Fruit fly (Drosophila melanogaster) whole organism, pupa: Measurements from ENCODE around the gene CG11151.

Experiments used
- CG10348 ChIP-seq: fragments of 200-800 bp; sonication (Bioruptor generic); IDR thresholded peaks from 2 replicates; pipeline ENCODE4 v1.3.6; 2022; ENCODE audit warnings: missing biosample characterization, missing genetic modification characterization
- CG12605 ChIP-seq: fragments of 200-800 bp; sonication (Bioruptor generic); IDR thresholded peaks from 2 replicates; pipeline ENCODE4 v1.3.6; 2022; ENCODE audit warnings: missing biosample characterization, missing genetic modification characterization
- CG13204 ChIP-seq: fragments of 200-800 bp; sonication (Bioruptor generic); optimal IDR thresholded peaks from 2 replicates; lab custom pipeline; 2018; ENCODE audit warnings: missing biosample characterization, mild to moderate bottlenecking, missing genetic modification characterization, moderate library complexity
- CG14655 ChIP-seq: fragments of 200-800 bp; sonication (Bioruptor generic); optimal IDR thresholded peaks from 3 replicates; lab custom pipeline; 2017; ENCODE audit warnings: mild to moderate bottlenecking, missing biosample characterization, missing genetic modification reagents, missing genetic modification characterization
- CG15710 ChIP-seq: fragments of 200-800 bp; sonication (Bioruptor generic); optimal IDR thresholded peaks from 2 replicates; lab custom pipeline; 2018; ENCODE audit warnings: missing biosample characterization, mild to moderate bottlenecking, missing genetic modification characterization, moderate library complexity
- CG17806 ChIP-seq: fragments of 200-800 bp; sonication (Bioruptor generic); optimal IDR thresholded peaks from 2 replicates; lab custom pipeline; 2018; ENCODE audit warnings: missing biosample characterization, mild to moderate bottlenecking, missing genetic modification characterization, moderate library complexity
- CG32121 ChIP-seq: fragments of 200-800 bp; sonication (Bioruptor generic); IDR thresholded peaks from 2 replicates; pipeline ENCODE4 v1.3.6; 2022; ENCODE audit warnings: missing biosample characterization, missing genetic modification characterization
- CG34367 ChIP-seq: fragments of 200-800 bp; sonication (Bioruptor generic); optimal IDR thresholded peaks from 2 replicates; lab custom pipeline; 2018; ENCODE audit warnings: missing biosample characterization, mild to moderate bottlenecking, missing genetic modification characterization
- CG4496 ChIP-seq: fragments of 200-800 bp; sonication (Bioruptor generic); IDR thresholded peaks from 3 replicates; pipeline ENCODE4 v1.3.6; 2022; ENCODE audit warnings: missing biosample characterization, missing genetic modification characterization
- CG8159 ChIP-seq: fragments of 200-800 bp; sonication (Bioruptor generic); optimal IDR thresholded peaks from 3 replicates; lab custom pipeline; 2018; ENCODE audit warnings: missing biosample characterization, mild to moderate bottlenecking, missing genetic modification characterization, moderate library complexity
- CG8301 ChIP-seq: fragments of 200-800 bp; sonication (Bioruptor generic); optimal IDR thresholded peaks from 2 replicates; lab custom pipeline; 2018; ENCODE audit warnings: missing biosample characterization, mild to moderate bottlenecking, missing genetic modification characterization
- CG9948 ChIP-seq: fragments of 200-800 bp; sonication (Bioruptor generic); optimal IDR thresholded peaks from 2 replicates; lab custom pipeline; 2018; ENCODE audit warnings: missing biosample characterization, mild to moderate bottlenecking, missing genetic modification characterization, moderate library complexity
- D1 ChIP-seq: fragments of 200-800 bp; sonication (Bioruptor generic); optimal IDR thresholded peaks from 2 replicates; lab custom pipeline; 2018; ENCODE audit warnings: missing biosample characterization, mild to moderate bottlenecking, missing genetic modification characterization, moderate library complexity
- EcR ChIP-seq: fragments of 200-800 bp; sonication (Bioruptor generic); optimal IDR thresholded peaks from 3 replicates; lab custom pipeline; 2019; ENCODE audit warnings: missing biosample characterization, missing genetic modification characterization, mild to moderate bottlenecking, moderate library complexity, missing genetic modification reagents
- Ets98B ChIP-seq: fragments of 200-800 bp; sonication (Bioruptor generic); IDR thresholded peaks from 2 replicates; pipeline ENCODE4 v1.3.6; 2022; ENCODE audit warnings: missing biosample characterization, missing genetic modification characterization
- Pif1A ChIP-seq: fragments of 200-800 bp; sonication (Bioruptor generic); optimal IDR thresholded peaks from 3 replicates; lab custom pipeline; 2016; ENCODE audit warnings: missing biosample characterization, missing genetic modification characterization
- Pif1B ChIP-seq: fragments of 200-800 bp; sonication (Bioruptor generic); optimal IDR thresholded peaks from 3 replicates; lab custom pipeline; 2016; ENCODE audit warnings: missing biosample characterization, missing genetic modification characterization
- Snoo ChIP-seq: fragments of 200-800 bp; sonication (Bioruptor generic); optimal IDR thresholded peaks from 3 replicates; lab custom pipeline; 2017; ENCODE audit warnings: missing biosample characterization, mild to moderate bottlenecking, missing genetic modification characterization, inconsistent platforms
- fd96Ca ChIP-seq: fragments of 200-800 bp; sonication (Bioruptor generic); IDR thresholded peaks from 3 replicates; pipeline ENCODE4 v1.3.6; 2022; ENCODE audit warnings: missing biosample characterization, missing genetic modification characterization
- gl ChIP-seq: fragments of 200-800 bp; sonication (Bioruptor generic); optimal IDR thresholded peaks from 2 replicates; lab custom pipeline; 2018; ENCODE audit warnings: missing biosample characterization, mild to moderate bottlenecking, missing genetic modification characterization
- rn ChIP-seq: fragments of 200-800 bp; sonication (Bioruptor generic); IDR thresholded peaks from 2 replicates; pipeline ENCODE4 v1.3.6; 2022; ENCODE audit warnings: missing biosample characterization, missing genetic modification characterization

Gene CG11151

DNA sequence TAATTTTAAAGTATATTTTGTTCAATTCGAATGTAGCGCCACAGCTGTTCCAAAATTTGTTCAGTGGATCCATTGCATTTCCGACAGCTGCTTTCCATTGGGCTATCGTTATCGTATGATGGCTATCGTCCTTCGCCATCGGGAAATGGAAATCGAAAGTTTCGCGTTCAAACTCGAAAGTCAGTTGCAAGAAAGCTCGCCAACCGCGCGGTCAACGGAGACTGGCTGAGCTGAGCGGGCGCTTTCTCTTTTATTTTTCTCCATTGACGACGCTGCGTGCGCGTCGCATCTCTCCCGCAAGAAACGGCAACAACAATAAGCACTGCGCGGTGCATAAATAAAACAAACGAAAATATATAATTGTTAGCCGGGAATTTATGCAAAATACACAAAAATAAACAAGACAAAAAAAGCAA, 44.0 kb downstream of the CG11151 start, which contains the start of gene inaE:
inaE (plus strand) TSS at position 181 of the 416 bp plus-strand sequence.
- TF ChIP-seq CG17806 (tag; lab: Kevin White, UChicago) (no peak), Snoo (tag; lab: Kevin White, UChicago) (peak; percentile 24), CG15710 (tag; lab: Kevin White, UChicago) (no peak), Ets98B (GFP tag; lab: Robert Waterston, UW) (peak; percentile 46; the same call in 1 of the 2 replicates), CG10348 (GFP tag; lab: Robert Waterston, UW) (no peak), Pif1A (peak; percentile 21), fd96Ca (GFP tag; lab: Robert Waterston, UW) (peak; percentile 44; the same call in 1 of the 3 replicates), CG8301 (tag; lab: Kevin White, UChicago) (no peak), CG13204 (no peak), CG4496 (GFP tag; lab: Robert Waterston, UW) (0 out of 3 replicates have a peak, but pooled peaks have one; percentile 40), Pif1B (GFP tag; lab: Kevin White, UChicago) (no peak), rn (no peak), CG32121 (GFP tag; lab: Robert Waterston, UW) (no peak), CG14655 (GFP tag; lab: Kevin White, UChicago) (no peak)

dm6 chrX:13783958-13784907, 44.7 kb downstream of the CG11151 start:
- peak; percentile 71 for TF ChIP-seq CG14655 (GFP tag; lab: Kevin White, UChicago)
- TF ChIP-seq CG8159 (tag; lab: Kevin White, UChicago): peak; percentile 55
- no peak for TF ChIP-seq gl
- peak; percentile 73 for TF ChIP-seq CG32121 (GFP tag; lab: Robert Waterston, UW)
- no peak for TF ChIP-seq CG34367 (tag; lab: Kevin White, UChicago)
- peak; percentile 40 for TF ChIP-seq CG15710 (tag; lab: Kevin White, UChicago)
- TF ChIP-seq D1 (tag; lab: Kevin White, UChicago): no peak
- TF ChIP-seq Pif1A: peak; percentile 64
- peak; percentile 83 for TF ChIP-seq CG4496 (GFP tag; lab: Robert Waterston, UW)
- peak; percentile 13 for TF ChIP-seq Pif1B (GFP tag; lab: Kevin White, UChicago)
- TF ChIP-seq Snoo (tag; lab: Kevin White, UChicago): no peak
- TF ChIP-seq CG10348 (GFP tag; lab: Robert Waterston, UW): no peak
- peak; percentile 58 for TF ChIP-seq CG8301 (tag; lab: Kevin White, UChicago)
- no peak for TF ChIP-seq EcR (GFP tag; lab: Kevin White, UChicago)
- TF ChIP-seq rn: peak; percentile 30; the same call in 1 of the 2 replicates
- TF ChIP-seq CG12605 (GFP tag; lab: Robert Waterston, UW): peak; percentile 50; the same call in 1 of the 2 replicates
- peak; percentile 56 for TF ChIP-seq Ets98B (GFP tag; lab: Robert Waterston, UW)
- peak; percentile 48 for TF ChIP-seq CG17806 (tag; lab: Kevin White, UChicago)
- no peak for TF ChIP-seq CG13204
- peak; percentile 48 for TF ChIP-seq CG9948
- TF ChIP-seq fd96Ca (GFP tag; lab: Robert Waterston, UW): peak; percentile 43; the same call in 1 of the 3 replicates
- TF ChIP-seq, all 21 proteins: peak for 14

dm6 chrX:13786037-13786667, 46.6 kb downstream of the CG11151 start:
- no peak for TF ChIP-seq CG17806 (tag; lab: Kevin White, UChicago)
- TF ChIP-seq CG32121 (GFP tag; lab: Robert Waterston, UW): no peak
- no peak for TF ChIP-seq Pif1A
- TF ChIP-seq CG12605 (GFP tag; lab: Robert Waterston, UW): no peak

DNA sequence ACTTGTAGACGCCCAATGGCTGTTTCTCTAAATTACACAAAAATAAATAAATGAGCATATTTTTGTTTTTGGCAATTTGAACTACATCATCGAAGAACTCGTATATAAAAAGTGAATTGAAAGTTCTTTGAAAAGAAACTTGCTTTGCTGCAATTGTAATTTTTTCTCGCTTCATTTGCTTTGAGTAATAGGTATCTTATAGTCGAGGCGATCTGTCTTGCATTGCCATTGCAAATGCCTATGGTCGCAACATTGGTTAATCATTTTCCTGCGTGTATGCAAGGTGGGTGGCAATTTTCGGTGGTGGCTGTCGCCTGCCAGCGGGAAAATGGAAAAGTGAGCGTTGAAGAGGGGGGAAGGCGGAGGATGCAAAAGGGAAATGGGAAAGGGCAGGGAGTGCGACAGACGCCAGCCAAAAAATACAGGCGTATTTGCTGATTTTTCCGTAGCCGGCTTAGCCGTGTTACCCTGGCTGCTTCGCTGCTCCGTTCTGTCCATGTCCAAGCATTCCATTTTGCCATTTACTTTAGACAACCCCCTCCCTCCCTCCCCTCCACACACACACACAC, 47.8 kb downstream of the CG11151 start:
- TF ChIP-seq Ets98B (GFP tag; lab: Robert Waterston, UW) (no peak), CG32121 (GFP tag; lab: Robert Waterston, UW) (no peak), CG13204 (no peak), CG4496 (GFP tag; lab: Robert Waterston, UW) (no peak), CG9948 (no peak)

- TF ChIP-seq gl: no peak
- peak; percentile 27 for TF ChIP-seq CG8301 (tag; lab: Kevin White, UChicago)
- TF ChIP-seq Ets98B (GFP tag; lab: Robert Waterston, UW): no peak
- TF ChIP-seq CG8159 (tag; lab: Kevin White, UChicago): no peak
- TF ChIP-seq CG14655 (GFP tag; lab: Kevin White, UChicago): peak; percentile 42
- no peak for TF ChIP-seq D1 (tag; lab: Kevin White, UChicago)
- peak; percentile 34; the same call in 1 of the 3 replicates for TF ChIP-seq fd96Ca (GFP tag; lab: Robert Waterston, UW)
- peak; percentile 7 for TF ChIP-seq CG15710 (tag; lab: Kevin White, UChicago)
- peak; percentile 15 for TF ChIP-seq CG17806 (tag; lab: Kevin White, UChicago)
- no peak for TF ChIP-seq Pif1A
- TF ChIP-seq CG10348 (GFP tag; lab: Robert Waterston, UW): no peak
- no peak for TF ChIP-seq Pif1B (GFP tag; lab: Kevin White, UChicago)
- TF ChIP-seq CG32121 (GFP tag; lab: Robert Waterston, UW): no peak
- TF ChIP-seq EcR (GFP tag; lab: Kevin White, UChicago): no peak
- TF ChIP-seq CG9948: peak; percentile 26
- no peak for TF ChIP-seq CG12605 (GFP tag; lab: Robert Waterston, UW)
- TF ChIP-seq CG4496 (GFP tag; lab: Robert Waterston, UW): peak; percentile 17; the same call in 1 of the 3 replicates
- no peak for TF ChIP-seq Snoo (tag; lab: Kevin White, UChicago)
- no peak for TF ChIP-seq rn
- TF ChIP-seq CG13204: no peak
- no peak for TF ChIP-seq CG34367 (tag; lab: Kevin White, UChicago)
Measured at dm6 chrX:13788973-13789682, 49.6 kb downstream of the CG11151 start.
